Fruit fly (Drosophila melanogaster) whole organism, pupa: ENCODE results near the gene Not10.

ENCODE experiments used
- CG13204 ChIP-seq: fragments of 200-800 bp; sonication (Bioruptor generic); optimal IDR thresholded peaks from 2 replicates; lab custom pipeline; 2018; ENCODE audit warnings: missing biosample characterization, mild to moderate bottlenecking, missing genetic modification characterization, moderate library complexity
- CG14655 ChIP-seq: fragments of 200-800 bp; sonication (Bioruptor generic); optimal IDR thresholded peaks from 3 replicates; lab custom pipeline; 2017; ENCODE audit warnings: mild to moderate bottlenecking, missing biosample characterization, missing genetic modification reagents, missing genetic modification characterization
- CG32121 ChIP-seq: fragments of 200-800 bp; sonication (Bioruptor generic); IDR thresholded peaks from 2 replicates; pipeline ENCODE4 v1.3.6; 2022; ENCODE audit warnings: missing biosample characterization, missing genetic modification characterization
- EcR ChIP-seq: fragments of 200-800 bp; sonication (Bioruptor generic); optimal IDR thresholded peaks from 3 replicates; lab custom pipeline; 2019; ENCODE audit warnings: missing biosample characterization, missing genetic modification characterization, mild to moderate bottlenecking, moderate library complexity, missing genetic modification reagents
- Ets98B ChIP-seq: fragments of 200-800 bp; sonication (Bioruptor generic); IDR thresholded peaks from 2 replicates; pipeline ENCODE4 v1.3.6; 2022; ENCODE audit warnings: missing biosample characterization, missing genetic modification characterization
- Pif1A ChIP-seq: fragments of 200-800 bp; sonication (Bioruptor generic); optimal IDR thresholded peaks from 3 replicates; lab custom pipeline; 2016; ENCODE audit warnings: missing biosample characterization, missing genetic modification characterization
- Pif1B ChIP-seq: fragments of 200-800 bp; sonication (Bioruptor generic); optimal IDR thresholded peaks from 3 replicates; lab custom pipeline; 2016; ENCODE audit warnings: missing biosample characterization, missing genetic modification characterization

- no peak for TF ChIP-seq CG32121 (GFP tag; lab: Robert Waterston, UW)
- no peak for TF ChIP-seq CG14655 (GFP tag; lab: Kevin White, UChicago)
- no peak for TF ChIP-seq CG13204 (GFP tag; lab: Kevin White, UChicago)
- TF ChIP-seq EcR (GFP tag; lab: Kevin White, UChicago) = no peak
- no peak for TF ChIP-seq Ets98B (GFP tag; lab: Robert Waterston, UW)
- no peak for TF ChIP-seq Pif1B (GFP tag; lab: Kevin White, UChicago)
- no peak for TF ChIP-seq Pif1A
Measured at dm6 chr3R:12681275-12681674, 50.8 kb downstream of the Not10 start, which contains the start of gene Cyp313a4.
